Worm (Caenorhabditis elegans): ENCODE results near the gene C31B8.9.
A peak's percentile ranks its signal among the peaks of the same experiment; 100 is the strongest.

C31B8.9 gene

ce11 chrV:2875422-2875821 is 37.4 kb downstream of the C31B8.9 start, which contains the start of gene folt-2:
TSS of gene folt-2 (minus strand) at chrV:2875600.
- TF ChIP-seq elt-2 (tag; optimal IDR thresholded peaks at IDR 0.05) (peak; percentile 75), pqm-1 (tag; optimal IDR thresholded peaks at IDR 0.05) (peak; percentile 49), ceh-82 (tag; optimal IDR thresholded peaks at IDR 0.05) (no peak), hmg-11 (tag; optimal IDR thresholded peaks at IDR 0.05) (no peak), nhr-23 (tag; optimal IDR thresholded peaks at IDR 0.05) (no peak), nfya-1 (tag; optimal IDR thresholded peaks at IDR 0.05; ENCODE audit: insufficient read depth) (no peak), nhr-28 (tag; optimal IDR thresholded peaks at IDR 0.05) (no peak), pha-4 (tag; optimal IDR thresholded peaks at IDR 0.05) (no peak), ama-1 (optimal IDR thresholded peaks at IDR 0.05) (no peak), lsy-12 (tag; optimal IDR thresholded peaks at IDR 0.05) (no peak), jun-1 (tag; optimal IDR thresholded peaks at IDR 0.05) (no peak), R02D3.7 (tag; optimal IDR thresholded peaks at IDR 0.05) (no peak), zag-1 (tag; optimal IDR thresholded peaks at IDR 0.05) (no peak), lin-39 (tag; optimal IDR thresholded peaks at IDR 0.05) (no peak), nhr-43 (tag; optimal IDR thresholded peaks at IDR 0.05; ENCODE audit: poor library complexity, severe bottlenecking) (no peak)

ce11 chrV:2872947-2873346 is 39.9 kb downstream of the C31B8.9 start:
- no peak for TF ChIP-seq lin-15B (tag; optimal IDR thresholded peaks at IDR 0.05)
- no peak for TF ChIP-seq aly-2 (tag; optimal IDR thresholded peaks at IDR 0.05)
- TF ChIP-seq ztf-4 (tag; optimal IDR thresholded peaks at IDR 0.05), result no peak
- TF ChIP-seq ama-1 (optimal IDR thresholded peaks at IDR 0.05), result no peak
- TF ChIP-seq fos-1 (tag; optimal IDR thresholded peaks at IDR 0.05), result no peak
- TF ChIP-seq nhr-67 (tag; optimal IDR thresholded peaks at IDR 0.05), result no peak
- TF ChIP-seq ZK546.5 (tag; optimal IDR thresholded peaks at IDR 0.05), result no peak
- no peak for TF ChIP-seq nfya-1 (tag; optimal IDR thresholded peaks at IDR 0.05; ENCODE audit: insufficient read depth)
- no peak for TF ChIP-seq egl-27 (tag; optimal IDR thresholded peaks at IDR 0.05)
- no peak for TF ChIP-seq unc-62 (GFP tag; optimal IDR thresholded peaks at IDR 0.05)
- no peak for TF ChIP-seq ceh-16 (tag; optimal IDR thresholded peaks at IDR 0.05)
- TF ChIP-seq nhr-11 (tag; optimal IDR thresholded peaks at IDR 0.05), result no peak
- TF ChIP-seq mml-1 (tag; optimal IDR thresholded peaks at IDR 0.05), result no peak
- TF ChIP-seq nhr-28 (tag; optimal IDR thresholded peaks at IDR 0.05), result no peak

- TF ChIP-seq nhr-23 (tag; optimal IDR thresholded peaks at IDR 0.05) (no peak), nhr-43 (tag; optimal IDR thresholded peaks at IDR 0.05; ENCODE audit: poor library complexity, severe bottlenecking) (no peak), mml-1 (tag; optimal IDR thresholded peaks at IDR 0.05) (no peak), lin-15B (tag; optimal IDR thresholded peaks at IDR 0.05) (no peak), egl-27 (tag; optimal IDR thresholded peaks at IDR 0.05) (no peak), ztf-11 (tag; optimal IDR thresholded peaks at IDR 0.05) (no peak), nhr-28 (tag; optimal IDR thresholded peaks at IDR 0.05) (no peak), tbx-2 (tag; optimal IDR thresholded peaks at IDR 0.05) (no peak), ZK546.5 (tag; optimal IDR thresholded peaks at IDR 0.05) (no peak), ceh-82 (tag; optimal IDR thresholded peaks at IDR 0.05) (no peak), nhr-11 (tag; optimal IDR thresholded peaks at IDR 0.05) (no peak), skn-1 (tag; optimal IDR thresholded peaks at IDR 0.05) (no peak), pqm-1 (tag; optimal IDR thresholded peaks at IDR 0.05) (no peak), mdl-1 (tag; optimal IDR thresholded peaks at IDR 0.05) (no peak), fkh-10 (GFP tag; optimal IDR thresholded peaks at IDR 0.05) (no peak), ceh-9 (tag; optimal IDR thresholded peaks at IDR 0.05) (no peak), lsy-12 (tag; optimal IDR thresholded peaks at IDR 0.05) (no peak), aly-2 (tag; optimal IDR thresholded peaks at IDR 0.05) (no peak), unc-62 (GFP tag; optimal IDR thresholded peaks at IDR 0.05) (no peak)
Observed at ce11 chrV:2871754-2872504, 40.9 kb downstream of the C31B8.9 start.

DNA sequence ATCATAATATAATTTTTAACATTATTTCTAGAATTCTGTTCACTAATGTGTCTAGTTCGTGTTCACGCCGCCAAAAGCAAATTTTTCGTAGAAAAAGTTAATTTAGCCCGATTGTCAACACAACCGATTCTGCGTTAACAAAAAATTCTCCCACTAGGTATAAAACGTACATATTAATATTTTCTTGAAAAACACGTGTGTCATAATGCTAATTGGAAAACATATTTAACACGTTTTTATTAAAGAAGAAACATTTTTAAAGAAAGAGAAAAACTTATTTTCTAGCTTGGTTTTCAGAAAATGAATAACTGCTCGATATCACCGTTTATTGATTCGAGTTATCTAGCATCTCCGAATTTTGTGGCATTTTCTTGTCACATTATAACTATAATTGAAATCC is 42.7 kb downstream of the C31B8.9 start, which contains the start of gene srh-243:
Gene srh-243 (plus strand): TSS at position 301 of the 400 bp plus-strand sequence.
- TF ChIP-seq unc-62 (GFP tag; optimal IDR thresholded peaks at IDR 0.05) (no peak), snpc-4 (tag; optimal IDR thresholded peaks at IDR 0.05) (no peak), lin-39 (tag; optimal IDR thresholded peaks at IDR 0.05) (no peak), nhr-11 (tag; optimal IDR thresholded peaks at IDR 0.05) (no peak), nhr-23 (tag; optimal IDR thresholded peaks at IDR 0.05) (no peak), sea-2 (GFP tag; optimal IDR thresholded peaks at IDR 0.05) (no peak), fkh-10 (GFP tag; optimal IDR thresholded peaks at IDR 0.05) (no peak), hmg-11 (tag; optimal IDR thresholded peaks at IDR 0.05) (no peak), daf-12 (tag; optimal IDR thresholded peaks at IDR 0.05) (no peak), nhr-28 (tag; optimal IDR thresholded peaks at IDR 0.05) (no peak), zag-1 (tag; optimal IDR thresholded peaks at IDR 0.05) (no peak)

All from whole organism, L3 larva.